Fruit fly (Drosophila melanogaster) ovary, adult (tissue): ENCODE measurements around the gene Schip1.
A peak's percentile ranks its signal among the peaks of the same experiment; 100 is the strongest.

ENCODE experiments used
- CG17801 ChIP-seq: fragments of 200-800 bp; optimal IDR thresholded peaks from 2 replicates; lab custom pipeline; 2019; ENCODE audit warnings: missing biosample characterization, mild to moderate bottlenecking, missing genetic modification characterization, moderate library complexity; ENCODE audit not compliant: partially characterized antibody

Schip1 gene

dm6 chr2L:10292066-10292560, 38.8 kb downstream of the Schip1 start, which contains the start of gene Ufd4:
Gene Ufd4, minus strand, starts transcription at chr2L:10292365.
- peak; percentile 65 for TF ChIP-seq CG17801 (GFP tag; lab: Kevin White, UChicago)

dm6 chr2L:10291276-10291675, 39.6 kb downstream of the Schip1 start:
- no peak for TF ChIP-seq CG17801 (GFP tag; lab: Kevin White, UChicago)

dm6 chr2L:10280772-10281171, 50.1 kb downstream of the Schip1 start, which contains the start of gene CG34043:
Gene CG34043, minus strand, starts transcription at chr2L:10280872.
- no peak for TF ChIP-seq CG17801 (GFP tag; lab: Kevin White, UChicago)

- TF ChIP-seq CG17801 (GFP tag; lab: Kevin White, UChicago) = peak; percentile 26
Observed at dm6 chr2L:10278658-10279057, 52.3 kb downstream of the Schip1 start, which contains the start of gene Utx. Gene Utx, minus strand, starts transcription at chr2L:10278811.
